Fruit fly (Drosophila melanogaster): ENCODE results near the gene CG45089.

The CG45089 gene

DNA sequence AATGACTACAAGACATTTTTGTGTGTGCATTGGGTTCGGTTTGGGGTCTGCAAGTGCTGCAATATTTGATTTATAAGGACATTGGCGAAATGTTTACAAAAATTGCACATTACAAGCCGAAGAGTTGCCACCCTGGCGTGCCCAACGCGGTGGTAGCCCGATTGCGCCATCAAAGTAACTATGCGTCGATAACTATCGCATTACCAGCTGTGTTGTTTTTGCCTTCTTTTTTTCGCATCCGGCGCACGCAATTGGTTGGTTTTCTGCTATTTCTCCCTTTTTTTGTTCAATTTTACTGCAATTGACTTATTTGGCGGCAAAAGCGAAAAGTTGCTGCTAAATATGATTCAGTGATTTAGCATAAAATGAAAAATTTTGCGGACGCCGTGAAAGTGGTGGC is 41.1 kb upstream of the CG45089 start, which contains the start of gene RpS14b (continued):
- TF ChIP-seq CG9797 (GFP tag; optimal IDR thresholded peaks at IDR 0.05) (peak; percentile 48), lab (GFP tag; optimal IDR thresholded peaks at IDR 0.05) (peak; percentile 87), CG2199 (GFP tag; IDR thresholded peaks at IDR 0.05) (no peak), CG31441 (GFP tag; IDR thresholded peaks at IDR 0.05) (0 out of 2 replicates have a peak, but pooled peaks have one; percentile 27), CG6683 (GFP tag; optimal IDR thresholded peaks at IDR 0.05) (no peak), CG8765 (GFP tag; IDR thresholded peaks at IDR 0.05) (no peak; the same call in 1 of the 2 replicates), CG3163 (GFP tag; optimal IDR thresholded peaks at IDR 0.05) (peak; percentile 9), CG16863 (GFP tag; optimal IDR thresholded peaks at IDR 0.05) (peak; percentile 8), CG30020 (tag; optimal IDR thresholded peaks at IDR 0.05) (peak; percentile 14), gsb-n (tag; optimal IDR thresholded peaks at IDR 0.05) (peak; percentile 10), BEAF-32 (GFP tag; optimal IDR thresholded peaks at IDR 0.05) (peak; percentile 81), CG6272 (GFP tag; IDR thresholded peaks at IDR 0.05) (peak; percentile 41; the same call in 1 of the 2 replicates), H2.0 (GFP tag; IDR thresholded peaks at IDR 0.05) (peak; percentile 52; the same call in 1 of the 2 replicates), ash1 (GFP tag; optimal IDR thresholded peaks at IDR 0.05) (peak; percentile 59), NC2α (GFP tag; optimal IDR thresholded peaks at IDR 0.05) (no peak), E2f2 (GFP tag; IDR thresholded peaks at IDR 0.05) (peak; percentile 60), MBD-R2 (GFP tag; IDR thresholded peaks at IDR 0.05) (peak; percentile 76), H15 (GFP tag; IDR thresholded peaks at IDR 0.05) (peak; percentile 44; the same call in 1 of the 3 replicates), CG9817 (tag; optimal IDR thresholded peaks at IDR 0.05) (peak; percentile 58), ken (GFP tag; IDR thresholded peaks at IDR 0.05) (peak; percentile 60; the same call in 1 of the 3 replicates), NFAT (GFP tag; IDR thresholded peaks at IDR 0.05) (peak; percentile 82), Xrp1 (GFP tag; IDR thresholded peaks at IDR 0.05) (no peak), ara (GFP tag; IDR thresholded peaks at IDR 0.05) (peak; percentile 56), PHDP (tag; optimal IDR thresholded peaks at IDR 0.05) (peak; percentile 51), insv (GFP tag; optimal IDR thresholded peaks at IDR 0.05) (peak in 1 of 2 experiments; percentile 43), Rfx (GFP tag; IDR thresholded peaks at IDR 0.05) (peak; percentile 88), eve (GFP tag; optimal IDR thresholded peaks at IDR 0.05) (no peak), lola (GFP tag; optimal IDR thresholded peaks at IDR 0.05) (no peak), CG2202 (tag; optimal IDR thresholded peaks at IDR 0.05) (no peak), Optix (GFP tag; IDR thresholded peaks at IDR 0.05) (0 out of 3 replicates have a peak, but pooled peaks have one; percentile 40), CG34224 (GFP tag; IDR thresholded peaks at IDR 0.05; ENCODE audit: partially characterized antibody) (peak; percentile 76), Hmx (GFP tag; optimal IDR thresholded peaks at IDR 0.05) (no peak), CG6175 (GFP tag; IDR thresholded peaks at IDR 0.05) (peak; percentile 60; the same call in 1 of the 3 replicates), Usf (GFP tag; optimal IDR thresholded peaks at IDR 0.05) (no peak), CG3407 (GFP tag; optimal IDR thresholded peaks at IDR 0.05) (peak; percentile 40), HLHmδ (GFP tag; optimal IDR thresholded peaks at IDR 0.05) (peak; percentile 59), lbe (GFP tag; optimal IDR thresholded peaks at IDR 0.05) (peak; percentile 33), CG18011 (GFP tag; optimal IDR thresholded peaks at IDR 0.05) (peak; percentile 62), tap (tag; optimal IDR thresholded peaks at IDR 0.05) (no peak), fd102C (GFP tag; optimal IDR thresholded peaks at IDR 0.05) (no peak), da (GFP tag; optimal IDR thresholded peaks at IDR 0.05) (peak; percentile 48), E2f1 (GFP tag; IDR thresholded peaks at IDR 0.05) (peak; percentile 36; the same call in 1 of the 2 replicates), CG10959 (GFP tag; IDR thresholded peaks at IDR 0.05) (no peak), CG15479 (GFP tag; optimal IDR thresholded peaks at IDR 0.05) (peak; percentile 81), CG8478 (optimal IDR thresholded peaks at IDR 0.05) (no peak), CG7928 (GFP tag; optimal IDR thresholded peaks at IDR 0.05) (no peak), CG17361 (GFP tag; IDR thresholded peaks at IDR 0.05) (peak; percentile 30; the same call in 1 of the 3 replicates), psq (GFP tag; optimal IDR thresholded peaks at IDR 0.05) (no peak), Mes4 (GFP tag; optimal IDR thresholded peaks at IDR 0.05) (peak; percentile 80), ems (GFP tag; optimal IDR thresholded peaks at IDR 0.05) (peak; percentile 41), odd (GFP tag; optimal IDR thresholded peaks at IDR 0.05) (peak; percentile 70)

Measured in whole organism, embryonic.